Fruit fly (Drosophila melanogaster): ENCODE results near the gene ftz.

- peak; percentile 89 for TF ChIP-seq Hnf4 (GFP tag; optimal IDR thresholded peaks at IDR 0.05)
- peak; percentile 90 for TF ChIP-seq rgr (GFP tag; optimal IDR thresholded peaks at IDR 0.05)
- TF ChIP-seq Dif (GFP tag; optimal IDR thresholded peaks at IDR 0.05; ENCODE audit: partially characterized antibody), result no peak
Observed at dm6 chr3R:6914396-6914795, 50.3 kb downstream of the ftz start.

Measured in whole organism, wandering third instar larva.